Worm (Caenorhabditis elegans): Measurements from ENCODE around the gene F57G12.1.

ce11 chrX:12173989-12174388, 2.5 kb upstream of the F57G12.1 start:
- TF ChIP-seq flt-1 (GFP tag; IDR thresholded peaks at IDR 0.05): no peak
- no peak for TF ChIP-seq ama-1 (optimal IDR thresholded peaks at IDR 0.05)

Data from whole organism, early embryonic.